Fruit fly (Drosophila melanogaster): ENCODE data around the gene CG33920.

CG33920 gene

DNA sequence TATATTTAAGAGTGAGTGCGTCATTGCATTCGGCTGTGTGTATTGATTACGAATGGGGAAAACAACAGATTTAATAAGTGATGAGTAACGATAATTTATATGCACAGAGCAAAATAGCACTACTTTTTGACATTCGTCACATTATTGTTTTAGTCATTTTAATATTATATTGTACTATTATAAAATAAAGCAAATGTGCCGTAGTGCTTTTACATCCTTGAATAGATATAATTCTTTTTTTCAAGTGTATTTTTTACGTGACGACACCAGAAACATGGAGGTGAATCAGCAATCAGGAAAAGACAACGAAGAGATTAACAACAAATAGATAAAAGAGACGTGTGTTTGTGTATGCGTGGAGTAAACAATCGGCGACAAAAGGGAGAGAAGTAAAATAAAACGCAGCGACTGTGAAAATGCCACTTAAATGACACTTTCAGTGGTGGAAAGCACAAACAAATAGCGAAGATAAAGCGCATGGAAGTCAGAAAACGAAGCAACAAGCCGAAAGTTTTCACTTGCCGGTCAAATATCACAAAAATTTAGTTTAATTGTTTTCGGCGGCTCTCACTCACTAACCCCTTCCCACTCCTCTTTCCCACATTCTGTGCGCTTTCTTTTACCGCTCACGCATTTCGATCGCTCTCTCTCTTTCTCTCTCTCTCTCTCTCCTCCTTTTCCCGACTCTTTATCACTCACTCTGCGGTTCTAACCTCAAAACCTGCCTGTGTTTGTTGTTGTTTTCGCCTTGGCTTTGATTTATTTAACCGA, 14.3 kb upstream of the CG33920 start (continued):
- TF ChIP-seq NFAT (GFP tag; IDR thresholded peaks at IDR 0.05) (peak; percentile 50), Ravus (GFP tag; IDR thresholded peaks at IDR 0.05) (peak; percentile 7; the same call in 1 of the 2 replicates), CG2129 (GFP tag; IDR thresholded peaks at IDR 0.05; ENCODE audit: partially characterized antibody) (no peak), fd102C (GFP tag; optimal IDR thresholded peaks at IDR 0.05) (no peak), CG11456 (GFP tag; IDR thresholded peaks at IDR 0.05) (peak; percentile 45; the same call in 1 of the 3 replicates), Atf3 (GFP tag; optimal IDR thresholded peaks at IDR 0.05) (no peak), CG17359 (tag; optimal IDR thresholded peaks at IDR 0.05) (peak; percentile 92), peb (GFP tag; IDR thresholded peaks at IDR 0.05) (peak; percentile 51), H2.0 (GFP tag; IDR thresholded peaks at IDR 0.05) (peak; percentile 78), Sry-δ (GFP tag; optimal IDR thresholded peaks at IDR 0.05) (no peak), Ssrp (tag; optimal IDR thresholded peaks at IDR 0.05) (peak; percentile 87), CG1647 (GFP tag; optimal IDR thresholded peaks at IDR 0.05) (peak; percentile 5), z (GFP tag; IDR thresholded peaks at IDR 0.05) (no peak), Kr (GFP tag; optimal IDR thresholded peaks at IDR 0.05) (peak; percentile 74), Neu2 (GFP tag; optimal IDR thresholded peaks at IDR 0.05; ENCODE audit: borderline replicate concordance) (no peak), Ptx1 (GFP tag; IDR thresholded peaks at IDR 0.05) (peak; percentile 85), wek (GFP tag; optimal IDR thresholded peaks at IDR 0.05) (peak; percentile 51), corto (GFP tag; optimal IDR thresholded peaks at IDR 0.05) (peak; percentile 73), CG10462 (GFP tag; optimal IDR thresholded peaks at IDR 0.05) (peak; percentile 46), Sox102F (GFP tag; optimal IDR thresholded peaks at IDR 0.05) (peak; percentile 92), CG3407 (GFP tag; optimal IDR thresholded peaks at IDR 0.05) (peak; percentile 78), CG6175 (GFP tag; IDR thresholded peaks at IDR 0.05) (peak; percentile 56; the same call in 1 of the 3 replicates), CG3847 (GFP tag; IDR thresholded peaks at IDR 0.05) (peak; percentile 66), YL-1 (GFP tag; optimal IDR thresholded peaks at IDR 0.05) (no peak), gro (GFP tag; optimal IDR thresholded peaks at IDR 0.05) (no peak), CG12942 (GFP tag; optimal IDR thresholded peaks at IDR 0.05) (peak; percentile 69), CG32532 (GFP tag; IDR thresholded peaks at IDR 0.05) (peak; percentile 77), Side (GFP tag; optimal IDR thresholded peaks at IDR 0.05) (no peak), CG8388 (GFP tag; optimal IDR thresholded peaks at IDR 0.05) (peak; percentile 86), CG30403 (GFP tag; optimal IDR thresholded peaks at IDR 0.05) (peak; percentile 75), CG30020 (tag; optimal IDR thresholded peaks at IDR 0.05) (peak; percentile 35), Hr3 (GFP tag; optimal IDR thresholded peaks at IDR 0.05) (peak; percentile 59), MBD-R2 (GFP tag; IDR thresholded peaks at IDR 0.05) (peak; percentile 40; the same call in 1 of the 2 replicates), CG12744 (GFP tag; optimal IDR thresholded peaks at IDR 0.05) (no peak), Pdp1 (GFP tag; optimal IDR thresholded peaks at IDR 0.05) (peak; percentile 35 to 41), CG2875 (GFP tag; optimal IDR thresholded peaks at IDR 0.05) (peak; percentile 75), fd96Cb (tag; optimal IDR thresholded peaks at IDR 0.05) (peak; percentile 87), CG2712 (tag; optimal IDR thresholded peaks at IDR 0.05) (peak; percentile 89), CG42726 (GFP tag; IDR thresholded peaks at IDR 0.05; ENCODE audit: partially characterized antibody) (no peak), CG5953 (GFP tag; IDR thresholded peaks at IDR 0.05) (peak; percentile 76), CG14667 (GFP tag; IDR thresholded peaks at IDR 0.05) (peak; percentile 65), CG3726 (GFP tag; IDR thresholded peaks at IDR 0.05) (peak; percentile 81), nerfin-1 (tag; optimal IDR thresholded peaks at IDR 0.05) (peak; percentile 78)

Data from whole organism, embryonic.